Worm (Caenorhabditis elegans) whole organism, midembryonic: ENCODE results near the gene C31A11.13.

ENCODE experiments used
- cog-1 ChIP-seq: sonication (generic microtip); optimal IDR thresholded peaks from 2 replicates; lab custom pipeline; 2016; ENCODE audit warnings: missing genetic modification characterization, missing compliant biosample characterization
- flt-1 ChIP-seq: fragments of 200-800 bp; sonication (Bioruptor generic); IDR thresholded peaks from 2 replicates; pipeline ENCODE4 v1.3.6; 2022; ENCODE audit warnings: missing genetic modification characterization, missing compliant biosample characterization
- med-1 ChIP-seq: sonication (generic microtip); optimal IDR thresholded peaks from 2 replicates; lab custom pipeline; 2017; ENCODE audit warnings: missing genetic modification characterization, mild to moderate bottlenecking, missing compliant biosample characterization, antibody characterized with exemption, missing genetic modification reagents; ENCODE audit not compliant: insufficient read depth
- tab-1 ChIP-seq: fragments of 200-800 bp; sonication (Bioruptor generic); IDR thresholded peaks from 2 replicates; pipeline ENCODE4 v1.3.6; 2022; ENCODE audit warnings: missing genetic modification characterization, missing compliant biosample characterization

- TF ChIP-seq flt-1 (GFP tag; lab: Robert Waterston, UW) (no peak), cog-1 (tag; lab: Kevin White, UChicago) (no peak), tab-1 (GFP tag; lab: Robert Waterston, UW) (no peak), med-1 (no peak)
Measured at ce11 chrV:16298669-16299068, 3.7 kb downstream of the C31A11.13 start, which contains the start of gene srbc-84.
